Worm (Caenorhabditis elegans): ENCODE data around the gene lurp-1.

The lurp-1 gene

ce11 chrII:10862749-10863656 lies 17.7 kb upstream of the lurp-1 start (continued):
- TF ChIP-seq elt-3 (tag; optimal IDR thresholded peaks at IDR 0.05) (peak in 1 of 6 experiments; percentile 19), skn-1 (tag; optimal IDR thresholded peaks at IDR 0.05) (no peak), ces-1 (GFP tag; optimal IDR thresholded peaks at IDR 0.05) (no peak), ceh-88 (GFP tag; IDR thresholded peaks at IDR 0.05) (no peak), efl-3 (GFP tag; optimal IDR thresholded peaks at IDR 0.05) (no peak), unc-62 (GFP tag; optimal IDR thresholded peaks at IDR 0.05) (no peak), irx-1 (tag; optimal IDR thresholded peaks at IDR 0.05) (no peak), C16A3.4 (tag; optimal IDR thresholded peaks at IDR 0.05) (no peak), zip-4 (GFP tag; optimal IDR thresholded peaks at IDR 0.05) (no peak), nhr-20 (tag; optimal IDR thresholded peaks at IDR 0.05) (peak; percentile 29), ceh-82 (tag; optimal IDR thresholded peaks at IDR 0.05) (no peak), snu-23 (GFP tag; optimal IDR thresholded peaks at IDR 0.05) (peak; percentile 36), egl-27 (tag; optimal IDR thresholded peaks at IDR 0.05) (no peak), unc-86 (tag; optimal IDR thresholded peaks at IDR 0.05) (no peak)

ce11 chrII:10867219-10867618 lies 13.5 kb upstream of the lurp-1 start:
- TF ChIP-seq C34B4.2 (tag; optimal IDR thresholded peaks at IDR 0.05) = no peak
- no peak for TF ChIP-seq hlh-17 (GFP tag; optimal IDR thresholded peaks at IDR 0.05; ENCODE audit: borderline replicate concordance)
- TF ChIP-seq lin-35 (GFP tag; optimal IDR thresholded peaks at IDR 0.05) = peak; percentile 0 to 8
- no peak for TF ChIP-seq lin-13 (GFP tag; optimal IDR thresholded peaks at IDR 0.05)
- no peak for TF ChIP-seq elt-3 (tag; optimal IDR thresholded peaks at IDR 0.05)
- TF ChIP-seq unc-30 (tag; optimal IDR thresholded peaks at IDR 0.05) = no peak
- TF ChIP-seq mab-9 (GFP tag; IDR thresholded peaks at IDR 0.05) = no peak
- no peak for TF ChIP-seq jun-1 (tag; optimal IDR thresholded peaks at IDR 0.05)
- TF ChIP-seq egl-13 (tag; optimal IDR thresholded peaks at IDR 0.05) = no peak
- TF ChIP-seq dsc-1 (tag; optimal IDR thresholded peaks at IDR 0.05) = no peak
- no peak for TF ChIP-seq sup-37 (GFP tag; optimal IDR thresholded peaks at IDR 0.05)
- peak in 1 of 3 experiments; percentile 11 for TF ChIP-seq ceh-82 (tag; optimal IDR thresholded peaks at IDR 0.05)
- TF ChIP-seq vab-15 (tag; optimal IDR thresholded peaks at IDR 0.05) = no peak
- no peak for TF ChIP-seq ztf-11 (tag; optimal IDR thresholded peaks at IDR 0.05)
- no peak for TF ChIP-seq fkh-4 (tag; optimal IDR thresholded peaks at IDR 0.05; ENCODE audit: borderline replicate concordance)
- TF ChIP-seq alr-1 (tag; optimal IDR thresholded peaks at IDR 0.05; ENCODE audit: borderline replicate concordance) = no peak
- TF ChIP-seq mef-2 (tag; optimal IDR thresholded peaks at IDR 0.05) = no peak
- TF ChIP-seq lin-14 (GFP tag; optimal IDR thresholded peaks at IDR 0.05) = peak; percentile 59
- no peak for TF ChIP-seq F16B12.6 (tag; optimal IDR thresholded peaks at IDR 0.05)
- TF ChIP-seq fos-1 (tag; optimal IDR thresholded peaks at IDR 0.05) = no peak
- peak; percentile 2 for TF ChIP-seq ztf-4 (tag; optimal IDR thresholded peaks at IDR 0.05)
- TF ChIP-seq nhr-20 (tag; optimal IDR thresholded peaks at IDR 0.05) = peak; percentile 51
- TF ChIP-seq ceh-90 (tag; optimal IDR thresholded peaks at IDR 0.05) = no peak
- no peak for TF ChIP-seq unc-62 (GFP tag; optimal IDR thresholded peaks at IDR 0.05)
- TF ChIP-seq dpl-1 (GFP tag; optimal IDR thresholded peaks at IDR 0.05) = peak in 2 of 3 experiments; percentile 3 to 18
- no peak for TF ChIP-seq tbx-2 (tag; optimal IDR thresholded peaks at IDR 0.05)
- TF ChIP-seq ceh-88 (GFP tag; IDR thresholded peaks at IDR 0.05) = no peak
- TF ChIP-seq C16A3.4 (tag; optimal IDR thresholded peaks at IDR 0.05) = no peak
- TF ChIP-seq pqm-1 (tag; optimal IDR thresholded peaks at IDR 0.05) = no peak
- TF ChIP-seq Y116A8C.19 (tag; optimal IDR thresholded peaks at IDR 0.05; ENCODE audit: borderline replicate concordance) = no peak
- no peak for TF ChIP-seq snpc-4 (tag; optimal IDR thresholded peaks at IDR 0.05)
- TF ChIP-seq isw-1 (GFP tag; IDR thresholded peaks at IDR 0.05) = no peak
- peak; percentile 51 for TF ChIP-seq snu-23 (GFP tag; optimal IDR thresholded peaks at IDR 0.05)
- TF ChIP-seq sox-4 (tag; optimal IDR thresholded peaks at IDR 0.05) = no peak
- peak; percentile 11 for TF ChIP-seq elt-2 (tag; optimal IDR thresholded peaks at IDR 0.05)
- no peak for TF ChIP-seq nhr-90 (tag; optimal IDR thresholded peaks at IDR 0.05; ENCODE audit: poor library complexity)
- no peak for TF ChIP-seq unc-86 (tag; optimal IDR thresholded peaks at IDR 0.05)
- TF ChIP-seq rnt-1 (tag; optimal IDR thresholded peaks at IDR 0.05) = peak; percentile 57
- TF ChIP-seq nhr-76 (tag; optimal IDR thresholded peaks at IDR 0.05) = no peak
- no peak for TF ChIP-seq ets-5 (GFP tag; IDR thresholded peaks at IDR 0.05)
- TF ChIP-seq lin-39 (tag; optimal IDR thresholded peaks at IDR 0.05) = no peak
- no peak for TF ChIP-seq ces-1 (GFP tag; optimal IDR thresholded peaks at IDR 0.05)
